Fruit fly (Drosophila melanogaster) whole organism, wandering third instar larva: ENCODE data around the gene Pk34A.

Source experiments
- Abd-B ChIP-seq: fragments of >200 bp; optimal IDR thresholded peaks from 2 replicates; lab custom pipeline; 2017; ENCODE audit warnings: missing biosample characterization, missing genetic modification characterization
- CG32264 ChIP-seq: fragments of 200-800 bp; sonication (Bioruptor generic); optimal IDR thresholded peaks from 2 replicates; lab custom pipeline; 2016; ENCODE audit warnings: missing biosample characterization, missing genetic modification characterization
- CG9705 ChIP-seq: fragments of 200-800 bp; sonication (Bioruptor generic); optimal IDR thresholded peaks from 2 replicates; lab custom pipeline; 2018; ENCODE audit warnings: missing biosample characterization, mild to moderate bottlenecking, missing genetic modification characterization
- CrebA ChIP-seq: fragments of 200-800 bp; sonication (Bioruptor generic); optimal IDR thresholded peaks from 2 replicates; lab custom pipeline; 2016; ENCODE audit warnings: missing biosample characterization, mild to moderate bottlenecking, missing genetic modification characterization, borderline replicate concordance
- Dfd ChIP-seq: fragments of >200 bp; optimal IDR thresholded peaks from 2 replicates; lab custom pipeline; 2017; ENCODE audit warnings: missing biosample characterization, missing genetic modification characterization
- Dif ChIP-seq: fragments of 200-275, 200-300 bp; sonication (Bioruptor generic); optimal IDR thresholded peaks from 2 replicates; lab custom pipeline; 2018; ENCODE audit warnings: missing biosample characterization, missing genetic modification characterization; ENCODE audit not compliant: partially characterized antibody
- GATAd ChIP-seq: sonication (Bioruptor generic); optimal IDR thresholded peaks from 2 replicates; lab custom pipeline; 2016; ENCODE audit warnings: missing biosample characterization, missing genetic modification characterization
- Hnf4 ChIP-seq: fragments of 200-800 bp; sonication (Bioruptor generic); optimal IDR thresholded peaks from 2 replicates; lab custom pipeline; 2016; ENCODE audit warnings: missing biosample characterization, mild to moderate bottlenecking, missing genetic modification characterization
- Hr83 ChIP-seq: fragments of 200-300 bp; sonication (Bioruptor generic); optimal IDR thresholded peaks from 2 replicates; lab custom pipeline; 2016; ENCODE audit warnings: missing biosample characterization, mild to moderate bottlenecking, missing genetic modification characterization, moderate library complexity; ENCODE audit not compliant: poor library complexity, severe bottlenecking
- Jra ChIP-seq: sonication (Bioruptor generic); optimal IDR thresholded peaks from 2 replicates; lab custom pipeline; 2016; ENCODE audit warnings: missing biosample characterization, missing genetic modification characterization
- Mio ChIP-seq: sonication (Bioruptor generic); optimal IDR thresholded peaks from 2 replicates; lab custom pipeline; 2016; ENCODE audit warnings: missing biosample characterization, missing genetic modification characterization
- N ChIP-seq: fragments of >200 bp; optimal IDR thresholded peaks from 2 replicates; lab custom pipeline; 2018; ENCODE audit warnings: missing biosample characterization, missing external identifiers, missing genetic modification characterization
- OdsH ChIP-seq: fragments of 200-800 bp; sonication (Bioruptor generic); optimal IDR thresholded peaks from 2 replicates; lab custom pipeline; 2016; ENCODE audit warnings: missing biosample characterization, mild to moderate bottlenecking, missing genetic modification characterization
- Rel ChIP-seq, 2 experiments: fragments of 200-800 bp; sonication (Bioruptor generic) in 1 of 2; optimal IDR thresholded peaks; 2 replicates in 1 of 2; 3 replicates in 1 of 2; lab custom pipeline; 2016 to 2019; ENCODE audit warnings: mild to moderate bottlenecking in 2 of 2, missing biosample characterization in 2 of 2, missing genetic modification characterization in 2 of 2, moderate library complexity in 1 of 2
- Sp1 ChIP-seq: fragments of 200-800 bp; sonication (Bioruptor generic); optimal IDR thresholded peaks from 3 replicates; lab custom pipeline; 2019; ENCODE audit warnings: missing biosample characterization, mild to moderate bottlenecking, missing genetic modification characterization, moderate library complexity
- Vsx2 ChIP-seq: fragments of 200-300, 225-300 bp; sonication (Bioruptor generic); optimal IDR thresholded peaks from 2 replicates; lab custom pipeline; 2018; ENCODE audit warnings: missing biosample characterization, missing genetic modification characterization; ENCODE audit not compliant: partially characterized antibody
- br ChIP-seq: fragments of 200-800 bp; sonication (Bioruptor generic); optimal IDR thresholded peaks from 2 replicates; lab custom pipeline; 2016; ENCODE audit warnings: missing biosample characterization, missing genetic modification characterization
- brk ChIP-seq: fragments of 200-800 bp; sonication (Bioruptor generic); optimal IDR thresholded peaks from 2 replicates; lab custom pipeline; 2016; ENCODE audit warnings: missing biosample characterization, mild to moderate bottlenecking, missing genetic modification characterization
- dl ChIP-seq, 2 experiments: fragments of 175-275, 200-275 bp in 1 of 2; fragments of 200-275 bp in 1 of 2; sonication (Bioruptor generic); optimal IDR thresholded peaks; lab custom pipeline; 2018; ENCODE audit warnings: mild to moderate bottlenecking in 2 of 2, missing biosample characterization in 2 of 2, missing genetic modification characterization in 2 of 2, moderate library complexity in 2 of 2; ENCODE audit not compliant: partially characterized antibody in 2 of 2, insufficient read depth in 1 of 2
- dmrt93B ChIP-seq: fragments of 200-800 bp; sonication (Bioruptor generic); optimal IDR thresholded peaks from 2 replicates; lab custom pipeline; 2018; ENCODE audit warnings: missing biosample characterization, mild to moderate bottlenecking, missing genetic modification characterization
- ey ChIP-seq: fragments of 200-800 bp; sonication (Bioruptor generic); optimal IDR thresholded peaks from 2 replicates; lab custom pipeline; 2016; ENCODE audit warnings: missing biosample characterization, missing genetic modification characterization
- foxo ChIP-seq, 2 experiments: fragments of 200-800 bp; sonication (Bioruptor generic); optimal IDR thresholded peaks; 2 replicates in 1 of 2; 3 replicates in 1 of 2; lab custom pipeline; 2016 to 2017; ENCODE audit warnings: missing biosample characterization in 2 of 2, missing genetic modification characterization in 2 of 2
- fru ChIP-seq: fragments of 200-800 bp; sonication (Bioruptor generic); optimal IDR thresholded peaks from 3 replicates; lab custom pipeline; 2016; ENCODE audit warnings: missing biosample characterization, mild to moderate bottlenecking, missing genetic modification characterization
- h ChIP-seq: fragments of 200-800 bp; sonication (Bioruptor generic); optimal IDR thresholded peaks from 3 replicates; lab custom pipeline; 2016; ENCODE audit warnings: missing biosample characterization, mild to moderate bottlenecking, missing genetic modification characterization
- jim ChIP-seq: fragments of 175-275, 200-325 bp; sonication (Bioruptor generic); optimal IDR thresholded peaks from 2 replicates; lab custom pipeline; 2016; ENCODE audit warnings: missing biosample characterization, mild to moderate bottlenecking, missing genetic modification characterization
- pan ChIP-seq: fragments of >200 bp; optimal IDR thresholded peaks from 2 replicates; lab custom pipeline; 2017
- rgr ChIP-seq: fragments of 200-800 bp; sonication (Bioruptor generic); optimal IDR thresholded peaks from 3 replicates; lab custom pipeline; 2016; ENCODE audit warnings: missing biosample characterization, mild to moderate bottlenecking, missing genetic modification characterization
- sv ChIP-seq: fragments of 200-800 bp; sonication (Bioruptor generic); optimal IDR thresholded peaks from 3 replicates; lab custom pipeline; 2016; ENCODE audit warnings: missing biosample characterization, missing genetic modification characterization
- tai ChIP-seq: sonication (Bioruptor generic); optimal IDR thresholded peaks from 2 replicates; lab custom pipeline; 2016; ENCODE audit warnings: missing biosample characterization, missing genetic modification characterization
- usp ChIP-seq: fragments of >200 bp; optimal IDR thresholded peaks from 2 replicates; lab custom pipeline; 2017; ENCODE audit warnings: missing biosample characterization, missing genetic modification characterization

Pk34A gene

dm6 chr2L:13176701-13177249, 18.2 kb downstream of the Pk34A start, which contains the start of the genes Sfmbt and CG5439 (continued):
- TF ChIP-seq CrebA (GFP tag; lab: Kevin White, UChicago) (no peak), brk (GFP tag; lab: Kevin White, UChicago) (no peak), ey (GFP tag; lab: Kevin White, UChicago) (peak; percentile 76)

- no peak for TF ChIP-seq pan (lab: Kevin White, UChicago)
- TF ChIP-seq Rel (GFP tag; optimal IDR thresholded peaks at IDR 0.05; lab: Kevin White, UChicago) = no peak
- TF ChIP-seq Rel (tag; optimal IDR thresholded peaks at IDR 0.05; lab: Kevin White, UChicago) = peak; percentile 97
Measured at dm6 chr2L:13179095-13179494, 20.5 kb downstream of the Pk34A start, which contains the start of gene Alg7. Alg7 (plus strand) TSS chr2L:13179247.

- TF ChIP-seq dmrt93B (no peak), Dif (GFP tag; lab: Kevin White, UChicago) (no peak), Dfd (no peak), Mio (GFP tag; lab: Kevin White, UChicago) (no peak), Abd-B (GFP tag; lab: Kevin White, UChicago) (no peak), Vsx2 (GFP tag; lab: Kevin White, UChicago) (no peak), Rel (GFP tag; optimal IDR thresholded peaks at IDR 0.05; lab: Kevin White, UChicago) (no peak), Rel (tag; optimal IDR thresholded peaks at IDR 0.05; lab: Kevin White, UChicago) (no peak), Jra (GFP tag; lab: Kevin White, UChicago) (no peak), CG9705 (GFP tag; lab: Kevin White, UChicago) (no peak), jim (GFP tag; lab: Kevin White, UChicago) (no peak), N (no peak), Hnf4 (GFP tag; lab: Kevin White, UChicago) (no peak), fru (no peak), ey (GFP tag; lab: Kevin White, UChicago) (no peak)
Measured at dm6 chr2L:13182415-13182814, 23.8 kb downstream of the Pk34A start, which contains the start of gene Mgat3. Mgat3 (minus strand) TSS chr2L:13182596.

dm6 chr2L:13183150-13183549, 24.5 kb downstream of the Pk34A start, which contains the start of gene Rsph1:
Rsph1 (plus strand) TSS chr2L:13183450.
- TF ChIP-seq tai (GFP tag; lab: Kevin White, UChicago) (no peak), CG9705 (GFP tag; lab: Kevin White, UChicago) (no peak), N (no peak), Vsx2 (GFP tag; lab: Kevin White, UChicago) (no peak), OdsH (GFP tag; lab: Kevin White, UChicago) (no peak), pan (lab: Kevin White, UChicago) (no peak), Abd-B (GFP tag; lab: Kevin White, UChicago) (no peak), Hnf4 (GFP tag; lab: Kevin White, UChicago) (no peak), CG32264 (no peak), dmrt93B (no peak), dl (GFP tag; optimal IDR thresholded peaks at IDR 0.05; lab: Kevin White, UChicago; ENCODE audit: insufficient read depth in 1 of 2, partially characterized antibody in 2 of 2) (no peak)

dm6 chr2L:13190534-13190933, 31.9 kb downstream of the Pk34A start:
- TF ChIP-seq rgr (GFP tag; lab: Kevin White, UChicago) = peak; percentile 1
- peak; percentile 56 for TF ChIP-seq fru
- TF ChIP-seq h (GFP tag; lab: Kevin White, UChicago) = peak; percentile 43
- no peak for TF ChIP-seq Rel (GFP tag; optimal IDR thresholded peaks at IDR 0.05; lab: Kevin White, UChicago)
- TF ChIP-seq Rel (tag; optimal IDR thresholded peaks at IDR 0.05; lab: Kevin White, UChicago) = peak; percentile 85
- no peak for TF ChIP-seq GATAd (GFP tag; lab: Kevin White, UChicago)
- TF ChIP-seq Hr83 (GFP tag; lab: Kevin White, UChicago) = no peak
- no peak for TF ChIP-seq usp (GFP tag; lab: Kevin White, UChicago)
- peak; percentile 11 for TF ChIP-seq br (GFP tag; lab: Kevin White, UChicago)
- TF ChIP-seq sv (GFP tag; lab: Kevin White, UChicago) = no peak
- no peak for TF ChIP-seq Dfd
- TF ChIP-seq Sp1 (GFP tag; lab: Kevin White, UChicago) = peak; percentile 49
- no peak for TF ChIP-seq OdsH (GFP tag; lab: Kevin White, UChicago)
- TF ChIP-seq foxo (GFP tag; optimal IDR thresholded peaks at IDR 0.05; lab: Kevin White, UChicago) = peak in 1 of 2 experiments; percentile 12
- TF ChIP-seq ey (GFP tag; lab: Kevin White, UChicago) = no peak
